Fruit fly (Drosophila melanogaster): Measurements from ENCODE around the gene CG9967.

CG9967 gene

DNA sequence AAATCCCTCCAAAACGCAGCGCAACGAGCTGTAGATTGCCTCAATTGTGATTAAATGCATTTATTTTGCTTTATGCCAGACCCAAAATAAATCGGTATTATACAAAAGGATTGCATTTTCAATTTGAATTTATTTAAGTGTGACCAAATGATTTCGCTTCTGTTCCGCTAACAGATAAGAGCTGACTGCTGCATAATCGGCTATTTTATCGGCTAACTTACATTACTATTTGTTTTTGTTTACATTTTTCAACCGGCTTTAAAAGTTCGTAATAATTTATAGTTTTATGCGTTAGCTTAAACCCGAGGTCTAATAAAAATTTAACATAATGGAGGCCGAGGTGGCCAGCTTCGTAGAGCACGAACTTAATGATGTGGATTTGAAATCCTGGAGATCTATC is 25.8 kb upstream of the CG9967 start, which contains the start of gene PIG-Wa (continued):
- TF ChIP-seq run (tag; optimal IDR thresholded peaks at IDR 0.05): no peak
- TF ChIP-seq CG42726 (GFP tag; IDR thresholded peaks at IDR 0.05; ENCODE audit: partially characterized antibody): no peak
- no peak for TF ChIP-seq onecut (GFP tag; IDR thresholded peaks at IDR 0.05)
- TF ChIP-seq Hmx (GFP tag; optimal IDR thresholded peaks at IDR 0.05): no peak
- no peak for TF ChIP-seq CG6272 (GFP tag; IDR thresholded peaks at IDR 0.05)
- TF ChIP-seq Drgx (GFP tag; IDR thresholded peaks at IDR 0.05): no peak
- TF ChIP-seq fru (optimal IDR thresholded peaks at IDR 0.05): no peak
- no peak for TF ChIP-seq bsh (GFP tag; optimal IDR thresholded peaks at IDR 0.05)
- TF ChIP-seq ranshi (GFP tag; IDR thresholded peaks at IDR 0.05): no peak
- no peak for TF ChIP-seq CG5180 (GFP tag; optimal IDR thresholded peaks at IDR 0.05)
- no peak for TF ChIP-seq dati (GFP tag; IDR thresholded peaks at IDR 0.05)
- TF ChIP-seq seq (GFP tag; IDR thresholded peaks at IDR 0.05): no peak
- no peak for TF ChIP-seq ind (GFP tag; optimal IDR thresholded peaks at IDR 0.05)
- TF ChIP-seq cas (GFP tag; IDR thresholded peaks at IDR 0.05): no peak
- no peak for TF ChIP-seq CG10565 (GFP tag; optimal IDR thresholded peaks at IDR 0.05)
- no peak for TF ChIP-seq Doc2 (GFP tag; IDR thresholded peaks at IDR 0.05)
- no peak for TF ChIP-seq ara (GFP tag; IDR thresholded peaks at IDR 0.05)
- no peak for TF ChIP-seq Vsx1 (GFP tag; optimal IDR thresholded peaks at IDR 0.05)
- no peak for TF ChIP-seq Six4 (GFP tag; optimal IDR thresholded peaks at IDR 0.05)
- TF ChIP-seq lilli (GFP tag; optimal IDR thresholded peaks at IDR 0.05): no peak
- TF ChIP-seq Abd-B (GFP tag; optimal IDR thresholded peaks at IDR 0.05): no peak
- no peak for TF ChIP-seq CG10274 (GFP tag; optimal IDR thresholded peaks at IDR 0.05)
- TF ChIP-seq Chrac-16 (GFP tag; optimal IDR thresholded peaks at IDR 0.05): no peak
- no peak for TF ChIP-seq CG8089 (GFP tag; optimal IDR thresholded peaks at IDR 0.05)
- no peak for TF ChIP-seq CG3281 (GFP tag; optimal IDR thresholded peaks at IDR 0.05)
- TF ChIP-seq MESR4 (GFP tag; optimal IDR thresholded peaks at IDR 0.05): no peak

dm6 chr2L:2380805-2381204 is 23.6 kb upstream of the CG9967 start, which contains the start of gene Eogt:
Gene Eogt, plus strand, starts transcription at chr2L:2381097.
- TF ChIP-seq Dip2 (GFP tag; IDR thresholded peaks at IDR 0.05): peak; percentile 46; the same call in 1 of the 2 replicates
- TF ChIP-seq CG11456 (GFP tag; IDR thresholded peaks at IDR 0.05): peak; percentile 96
- peak; percentile 92 for TF ChIP-seq CG15696 (tag; optimal IDR thresholded peaks at IDR 0.05)
- peak; percentile 63 for TF ChIP-seq Bteb2 (GFP tag; optimal IDR thresholded peaks at IDR 0.05)
- TF ChIP-seq CG12104 (GFP tag; optimal IDR thresholded peaks at IDR 0.05): peak; percentile 84
- TF ChIP-seq BtbVII (GFP tag; optimal IDR thresholded peaks at IDR 0.05): peak; percentile 67
- TF ChIP-seq CG8290 (GFP tag; optimal IDR thresholded peaks at IDR 0.05): peak; percentile 84
- peak; percentile 58 to 98 for TF ChIP-seq CG8290 (tag; optimal IDR thresholded peaks at IDR 0.05)
- TF ChIP-seq CG10979 (tag; optimal IDR thresholded peaks at IDR 0.05): peak; percentile 92
- peak; percentile 95 for TF ChIP-seq CG4730 (GFP tag; IDR thresholded peaks at IDR 0.05)
- TF ChIP-seq Chrac-16 (GFP tag; optimal IDR thresholded peaks at IDR 0.05): peak; percentile 93
- peak; percentile 60 for TF ChIP-seq CG15073 (GFP tag; optimal IDR thresholded peaks at IDR 0.05)
- TF ChIP-seq CG2199 (GFP tag; IDR thresholded peaks at IDR 0.05): peak; percentile 96
- TF ChIP-seq Doc2 (GFP tag; IDR thresholded peaks at IDR 0.05): 0 out of 2 replicates have a peak, but pooled peaks have one; percentile 67
- peak; percentile 95 for TF ChIP-seq Myb (GFP tag; optimal IDR thresholded peaks at IDR 0.05)
- TF ChIP-seq pros (GFP tag; optimal IDR thresholded peaks at IDR 0.05): no peak
- no peak for TF ChIP-seq pfk (GFP tag; optimal IDR thresholded peaks at IDR 0.05)
- no peak for TF ChIP-seq cg (GFP tag; optimal IDR thresholded peaks at IDR 0.05)
- peak; percentile 85; the same call in 1 of the 2 replicates for TF ChIP-seq ham (GFP tag; IDR thresholded peaks at IDR 0.05)
- TF ChIP-seq CG8478 (optimal IDR thresholded peaks at IDR 0.05): no peak
- no peak for TF ChIP-seq hth (optimal IDR thresholded peaks at IDR 0.05)
- peak; percentile 78 for TF ChIP-seq CG15011 (GFP tag; optimal IDR thresholded peaks at IDR 0.05)
- TF ChIP-seq CG42726 (GFP tag; IDR thresholded peaks at IDR 0.05; ENCODE audit: partially characterized antibody): no peak
- TF ChIP-seq CG1832 (GFP tag; optimal IDR thresholded peaks at IDR 0.05): no peak
- TF ChIP-seq mirr (GFP tag; optimal IDR thresholded peaks at IDR 0.05): peak; percentile 46
- peak; percentile 98 for TF ChIP-seq dysf (GFP tag; IDR thresholded peaks at IDR 0.05)
- peak; percentile 98 for TF ChIP-seq chm (GFP tag; IDR thresholded peaks at IDR 0.05)
- TF ChIP-seq hbn (GFP tag; IDR thresholded peaks at IDR 0.05; ENCODE audit: partially characterized antibody): no peak
- peak; percentile 93 for TF ChIP-seq CG17829 (tag; optimal IDR thresholded peaks at IDR 0.05)
- peak; percentile 95 for TF ChIP-seq NFAT (GFP tag; IDR thresholded peaks at IDR 0.05)
